Worm (Caenorhabditis elegans): ENCODE data around the gene nhr-264.
"Not testable (repeated sequence)": the region's sequence is repeated elsewhere in the genome, so short reads cannot be mapped to it uniquely, and the experiment has no call there.

Gene nhr-264

ce11 chrIV:9299145-9299544 is 5.4 kb upstream of the nhr-264 start, which contains the start of gene F49C12.2:
TSS of gene F49C12.2 (minus strand) at chrIV:9299245.
- TF ChIP-seq elt-2 (tag; optimal IDR thresholded peaks at IDR 0.05) (no peak), skn-1 (tag; optimal IDR thresholded peaks at IDR 0.05) (no peak), unc-39 (tag; optimal IDR thresholded peaks at IDR 0.05) (no peak), fos-1 (tag; optimal IDR thresholded peaks at IDR 0.05) (no peak), ztf-4 (tag; optimal IDR thresholded peaks at IDR 0.05) (no peak), tbx-2 (tag; optimal IDR thresholded peaks at IDR 0.05) (no peak), pha-4 (tag; optimal IDR thresholded peaks at IDR 0.05) (no peak), snpc-4 (tag; optimal IDR thresholded peaks at IDR 0.05) (no peak), ama-1 (optimal IDR thresholded peaks at IDR 0.05) (no peak)

- TF ChIP-seq zag-1 (tag; optimal IDR thresholded peaks at IDR 0.05) (no peak), eor-1 (tag; optimal IDR thresholded peaks at IDR 0.05) (no peak), ztf-11 (tag; optimal IDR thresholded peaks at IDR 0.05) (no peak), unc-62 (GFP tag; optimal IDR thresholded peaks at IDR 0.05) (no peak), elt-3 (tag; optimal IDR thresholded peaks at IDR 0.05) (no peak), nhr-77 (tag; optimal IDR thresholded peaks at IDR 0.05) (no peak), nhr-12 (tag; optimal IDR thresholded peaks at IDR 0.05) (no peak), ceh-16 (tag; optimal IDR thresholded peaks at IDR 0.05) (no peak), ztf-4 (tag; optimal IDR thresholded peaks at IDR 0.05) (no peak)
Observed at ce11 chrIV:9296285-9296684, 2.6 kb upstream of the nhr-264 start, which contains the start of gene F49C12.1. TSS of gene F49C12.1 (minus strand) at chrIV:9296354.

ce11 chrIV:9289635-9290034 is 4.1 kb downstream of the nhr-264 start:
- TF ChIP-seq R02D3.7 (tag; optimal IDR thresholded peaks at IDR 0.05) (no peak), lin-39 (tag; optimal IDR thresholded peaks at IDR 0.05) (no peak), fos-1 (tag; optimal IDR thresholded peaks at IDR 0.05) (no peak), elt-1 (tag; optimal IDR thresholded peaks at IDR 0.05) (peak; percentile 70), mdl-1 (tag; optimal IDR thresholded peaks at IDR 0.05) (no peak), fkh-2 (tag; optimal IDR thresholded peaks at IDR 0.05) (no peak)

- TF ChIP-seq elt-3, nhr-23, unc-39 (tag; optimal IDR thresholded peaks at IDR 0.05): not testable (repeated sequence)
Observed at ce11 chrIV:9286305-9286704, 7.4 kb downstream of the nhr-264 start, which contains the start of gene nhr-267. TSS of gene nhr-267 (minus strand) at chrIV:9286405.

ce11 chrIV:9274008-9274529 is 19.7 kb downstream of the nhr-264 start, which contains the start of gene nmy-3:
TSS of gene nmy-3 (plus strand) at chrIV:9274479.
- TF ChIP-seq ceh-28 (tag; optimal IDR thresholded peaks at IDR 0.05) = no peak
- no peak for TF ChIP-seq nfya-1 (tag; optimal IDR thresholded peaks at IDR 0.05; ENCODE audit: insufficient read depth)
- TF ChIP-seq ama-1 (optimal IDR thresholded peaks at IDR 0.05) = no peak
- TF ChIP-seq elt-2 (tag; optimal IDR thresholded peaks at IDR 0.05) = no peak
- no peak for TF ChIP-seq egl-5 (tag; optimal IDR thresholded peaks at IDR 0.05)
- no peak for TF ChIP-seq elt-3 (tag; optimal IDR thresholded peaks at IDR 0.05)
- no peak for TF ChIP-seq nhr-237 (tag; optimal IDR thresholded peaks at IDR 0.05)

- TF ChIP-seq aly-2 (tag; optimal IDR thresholded peaks at IDR 0.05) (no peak), hmg-11 (tag; optimal IDR thresholded peaks at IDR 0.05) (no peak), nhr-237 (tag; optimal IDR thresholded peaks at IDR 0.05) (no peak), snpc-4 (tag; optimal IDR thresholded peaks at IDR 0.05) (no peak), ZK546.5 (tag; optimal IDR thresholded peaks at IDR 0.05) (no peak), daf-12 (tag; optimal IDR thresholded peaks at IDR 0.05) (no peak), eor-1 (tag; optimal IDR thresholded peaks at IDR 0.05) (no peak), mml-1 (tag; optimal IDR thresholded peaks at IDR 0.05) (no peak), pqm-1 (tag; optimal IDR thresholded peaks at IDR 0.05) (no peak), nhr-25 (tag; optimal IDR thresholded peaks at IDR 0.05) (no peak), ama-1 (optimal IDR thresholded peaks at IDR 0.05) (no peak), lin-39 (tag; optimal IDR thresholded peaks at IDR 0.05) (no peak), ceh-9 (tag; optimal IDR thresholded peaks at IDR 0.05) (no peak), zag-1 (tag; optimal IDR thresholded peaks at IDR 0.05) (no peak), mdl-1 (tag; optimal IDR thresholded peaks at IDR 0.05) (no peak)
Observed at ce11 chrIV:9269796-9270195, 23.9 kb downstream of the nhr-264 start, which contains the start of gene flh-3. TSS of gene flh-3 (plus strand) at chrIV:9270096.
